Fruit fly (Drosophila melanogaster) whole organism, embryonic: ENCODE data around the gene CG15336.

Source experiments
- Atf-2 ChIP-seq: fragments of 200-800 bp; sonication (Bioruptor generic); optimal IDR thresholded peaks from 2 replicates; lab custom pipeline; 2016; ENCODE audit warnings: missing biosample characterization, missing genetic modification characterization
- Atf3 ChIP-seq: fragments of 200-800 bp; sonication (Bioruptor generic); optimal IDR thresholded peaks from 3 replicates; lab custom pipeline; 2016; ENCODE audit warnings: missing biosample characterization, missing genetic modification characterization
- BEAF-32 ChIP-seq: fragments of 200-800 bp; sonication (Bioruptor generic); optimal IDR thresholded peaks from 3 replicates; lab custom pipeline; 2017; ENCODE audit warnings: missing biosample characterization, missing genetic modification characterization, mild to moderate bottlenecking, moderate library complexity, missing genetic modification reagents
- Bteb2 ChIP-seq: fragments of 200-800 bp; sonication (Bioruptor generic); optimal IDR thresholded peaks from 2 replicates; lab custom pipeline; 2016; ENCODE audit warnings: missing biosample characterization, missing genetic modification characterization
- CG12769 ChIP-seq: fragments of 200-800 bp; sonication (Bioruptor generic); optimal IDR thresholded peaks from 2 replicates; lab custom pipeline; 2019; ENCODE audit warnings: missing biosample characterization, mild to moderate bottlenecking, missing genetic modification characterization, moderate library complexity
- CG14965 ChIP-seq: fragments of 200-800 bp; sonication (Bioruptor generic); optimal IDR thresholded peaks from 2 replicates; lab custom pipeline; 2016; ENCODE audit warnings: missing biosample characterization, missing genetic modification characterization, borderline replicate concordance
- CG16779 ChIP-seq: fragments of 200-800 bp; sonication (Bioruptor generic); IDR thresholded peaks from 2 replicates; pipeline ENCODE4 v1.3.6; 2022; ENCODE audit warnings: missing biosample characterization, missing genetic modification characterization
- CG17328 ChIP-seq: fragments of 200-800 bp; sonication (Bioruptor generic); IDR thresholded peaks from 2 replicates; pipeline ENCODE4 v1.3.6; 2022; ENCODE audit warnings: missing biosample characterization, missing genetic modification characterization
- CG17359 ChIP-seq: fragments of 200-800 bp; sonication (Bioruptor generic); optimal IDR thresholded peaks from 3 replicates; lab custom pipeline; 2018; ENCODE audit warnings: missing biosample characterization, mild to moderate bottlenecking, missing genetic modification characterization, moderate library complexity
- CG17802 ChIP-seq: fragments of 200-800 bp; sonication (Bioruptor generic); optimal IDR thresholded peaks from 2 replicates; lab custom pipeline; 2018; ENCODE audit warnings: missing biosample characterization, mild to moderate bottlenecking, missing genetic modification characterization, moderate library complexity
- CG1832 ChIP-seq: fragments of 200-800 bp; sonication (Bioruptor generic); optimal IDR thresholded peaks from 2 replicates; lab custom pipeline; 2017; ENCODE audit warnings: missing biosample characterization, mild to moderate bottlenecking, missing genetic modification characterization, inconsistent platforms
- CG18476 ChIP-seq: fragments of 200-800 bp; sonication (Bioruptor generic); optimal IDR thresholded peaks from 2 replicates; lab custom pipeline; 2016; ENCODE audit warnings: missing biosample characterization, mild to moderate bottlenecking, missing genetic modification characterization
- CG18599 ChIP-seq: fragments of 200-800 bp; sonication (Bioruptor generic); optimal IDR thresholded peaks from 3 replicates; lab custom pipeline; 2017; ENCODE audit warnings: missing biosample characterization, missing genetic modification characterization, mild to moderate bottlenecking, moderate library complexity, missing genetic modification reagents
- CG3065 ChIP-seq: fragments of 200-800 bp; sonication (Bioruptor generic); optimal IDR thresholded peaks from 2 replicates; lab custom pipeline; 2016; ENCODE audit warnings: missing biosample characterization, missing genetic modification characterization
- CG3281 ChIP-seq: fragments of 200-800 bp; sonication (Bioruptor generic); optimal IDR thresholded peaks from 3 replicates; lab custom pipeline; 2017; ENCODE audit warnings: missing biosample characterization, mild to moderate bottlenecking, missing genetic modification characterization
- CG3407 ChIP-seq: fragments of 200-800 bp; sonication (Bioruptor generic); optimal IDR thresholded peaks from 2 replicates; lab custom pipeline; 2018; ENCODE audit warnings: missing biosample characterization, mild to moderate bottlenecking, missing genetic modification characterization
- CG3995 ChIP-seq: fragments of 200-800 bp; sonication (Bioruptor generic); optimal IDR thresholded peaks from 3 replicates; lab custom pipeline; 2016; ENCODE audit warnings: missing biosample characterization, missing genetic modification characterization
- CG4707 ChIP-seq: fragments of 200-800 bp; sonication (Bioruptor generic); optimal IDR thresholded peaks from 2 replicates; lab custom pipeline; 2018; ENCODE audit warnings: missing biosample characterization, mild to moderate bottlenecking, missing genetic modification characterization, moderate library complexity
- CG5180 ChIP-seq: fragments of 200-800 bp; sonication (Bioruptor generic); optimal IDR thresholded peaks from 3 replicates; lab custom pipeline; 2017; ENCODE audit warnings: missing biosample characterization, missing genetic modification characterization, mild to moderate bottlenecking, moderate library complexity, missing genetic modification reagents
- CG6689 ChIP-seq: fragments of 200-800 bp; sonication (Bioruptor generic); IDR thresholded peaks from 2 replicates; pipeline ENCODE4 v1.3.6; 2022; ENCODE audit warnings: missing biosample characterization, missing genetic modification characterization
- CG8478 ChIP-seq: fragments of >200 bp; optimal IDR thresholded peaks from 2 replicates; lab custom pipeline; 2018
- CG9876 ChIP-seq: fragments of 200-800 bp; sonication (Bioruptor generic); optimal IDR thresholded peaks from 2 replicates; lab custom pipeline; 2016; ENCODE audit warnings: missing biosample characterization, missing genetic modification characterization
- Chrac-16 ChIP-seq: fragments of 200-800 bp; sonication (Bioruptor generic); optimal IDR thresholded peaks from 3 replicates; lab custom pipeline; 2016; ENCODE audit warnings: missing biosample characterization, missing genetic modification characterization
- Ets97D ChIP-seq: fragments of 200-800 bp; sonication (Bioruptor generic); optimal IDR thresholded peaks from 3 replicates; lab custom pipeline; 2016; ENCODE audit warnings: missing biosample characterization, missing genetic modification characterization
- GATAe ChIP-seq: fragments of 200-800 bp; sonication (Bioruptor generic); conservative IDR thresholded peaks from 2 replicates; pipeline ENCODE4 v1.3.6; 2022; ENCODE audit warnings: missing biosample characterization, missing genetic modification characterization
- Hey ChIP-seq: fragments of 200-800 bp; sonication (Bioruptor generic); optimal IDR thresholded peaks from 3 replicates; lab custom pipeline; 2018; ENCODE audit warnings: missing biosample characterization, mild to moderate bottlenecking, missing genetic modification characterization
- Hr3 ChIP-seq: fragments of 200-800 bp; sonication (Bioruptor generic); optimal IDR thresholded peaks from 3 replicates; lab custom pipeline; 2016; ENCODE audit warnings: missing biosample characterization, missing genetic modification characterization
- Myb ChIP-seq: fragments of 200-800 bp; sonication (Bioruptor generic); optimal IDR thresholded peaks from 2 replicates; lab custom pipeline; 2016; ENCODE audit warnings: missing biosample characterization, missing genetic modification characterization
- Ptx1 ChIP-seq: fragments of 200-800 bp; sonication (Bioruptor generic); IDR thresholded peaks from 2 replicates; pipeline ENCODE4 v1.3.6; 2022; ENCODE audit warnings: missing biosample characterization, missing genetic modification characterization
- Ravus ChIP-seq: fragments of 200-800 bp; sonication (Bioruptor generic); IDR thresholded peaks from 2 replicates; pipeline ENCODE4 v1.3.6; 2022; ENCODE audit warnings: missing biosample characterization, missing genetic modification characterization
- Sry-β ChIP-seq: fragments of 200-800 bp; sonication (Bioruptor generic); optimal IDR thresholded peaks from 2 replicates; lab custom pipeline; 2018; ENCODE audit warnings: missing biosample characterization, mild to moderate bottlenecking, missing genetic modification characterization, moderate library complexity
- Ssrp ChIP-seq: fragments of 200-800 bp; sonication (Bioruptor generic); optimal IDR thresholded peaks from 2 replicates; lab custom pipeline; 2018; ENCODE audit warnings: missing biosample characterization, mild to moderate bottlenecking, missing genetic modification characterization, moderate library complexity
- Stat92E ChIP-seq, 3 experiments: fragments of >200 bp in 2 of 3; fragments of 200-800 bp in 1 of 3; sonication (Bioruptor generic) in 1 of 3; optimal IDR thresholded peaks; 2 replicates each; lab custom pipeline; 2017 to 2019; ENCODE audit warnings: missing biosample characterization in 3 of 3, missing genetic modification characterization in 3 of 3, mild to moderate bottlenecking in 1 of 3, moderate library complexity in 1 of 3
- Tbp ChIP-seq: fragments of >200 bp; optimal IDR thresholded peaks from 2 replicates; lab custom pipeline; 2018; ENCODE audit warnings: missing biosample characterization, missing genetic modification characterization
- Usf ChIP-seq: fragments of 200-800 bp; sonication (Bioruptor generic); optimal IDR thresholded peaks from 2 replicates; lab custom pipeline; 2017; ENCODE audit warnings: missing genotype, missing biosample characterization, missing genetic modification characterization
- ap ChIP-seq: fragments of 200-800 bp; sonication (Bioruptor generic); IDR thresholded peaks from 2 replicates; pipeline ENCODE4 v1.3.6; 2022; ENCODE audit warnings: missing biosample characterization, missing genetic modification characterization
- chinmo ChIP-seq: fragments of 200-800 bp; sonication (Bioruptor generic); IDR thresholded peaks from 4 replicates; pipeline ENCODE4 v1.3.6; 2022; ENCODE audit warnings: missing biosample characterization, missing genetic modification characterization; ENCODE audit not compliant: partially characterized antibody
- da ChIP-seq: fragments of 200-800 bp; sonication (Bioruptor generic); optimal IDR thresholded peaks from 2 replicates; lab custom pipeline; 2016; ENCODE audit warnings: missing biosample characterization, missing genetic modification characterization
- dpn ChIP-seq, 2 experiments: fragments of 200-800 bp; sonication (Bioruptor generic); optimal IDR thresholded peaks; 3 replicates each; lab custom pipeline; 2016; ENCODE audit warnings: missing biosample characterization in 2 of 2, missing genetic modification characterization in 2 of 2
- emc ChIP-seq: fragments of 200-800 bp; sonication (Bioruptor generic); optimal IDR thresholded peaks from 2 replicates; lab custom pipeline; 2016; ENCODE audit warnings: missing biosample characterization, missing genetic modification characterization
- gsb-n ChIP-seq: fragments of 200-800 bp; sonication (Bioruptor generic); optimal IDR thresholded peaks from 3 replicates; lab custom pipeline; 2018; ENCODE audit warnings: missing biosample characterization, mild to moderate bottlenecking, missing genetic modification characterization
- gt ChIP-seq: fragments of 200-800 bp; sonication (Bioruptor generic); IDR thresholded peaks from 2 replicates; pipeline ENCODE4 v1.3.6; 2022; ENCODE audit warnings: missing biosample characterization, missing genetic modification characterization
- jigr1 ChIP-seq: fragments of 200-800 bp; sonication (Bioruptor generic); IDR thresholded peaks from 3 replicates; pipeline ENCODE4 v1.3.6; 2022; ENCODE audit warnings: missing biosample characterization, missing genetic modification characterization
- kay ChIP-seq: fragments of 200-800 bp; sonication (Bioruptor generic); optimal IDR thresholded peaks from 2 replicates; lab custom pipeline; 2016; ENCODE audit warnings: missing biosample characterization, missing genetic modification characterization
- pb ChIP-seq: fragments of 200-800 bp; sonication (Bioruptor generic); optimal IDR thresholded peaks from 3 replicates; lab custom pipeline; 2016; ENCODE audit warnings: missing biosample characterization, missing genetic modification characterization
- slou ChIP-seq: fragments of 200-800 bp; sonication (Bioruptor generic); optimal IDR thresholded peaks from 3 replicates; lab custom pipeline; 2016; ENCODE audit warnings: missing biosample characterization, missing genetic modification characterization
- sna ChIP-seq: fragments of 200-800 bp; sonication (Bioruptor generic); IDR thresholded peaks from 2 replicates; pipeline ENCODE4 v1.3.6; 2022; ENCODE audit warnings: missing biosample characterization, missing genetic modification characterization; ENCODE audit not compliant: partially characterized antibody
- unc-4 ChIP-seq: fragments of 200-800 bp; sonication (Bioruptor generic); IDR thresholded peaks from 2 replicates; pipeline ENCODE4 v1.3.6; 2022; ENCODE audit warnings: missing biosample characterization, missing genetic modification characterization; ENCODE audit not compliant: partially characterized antibody
- vvl ChIP-seq: fragments of 200-800 bp; sonication (Bioruptor generic); IDR thresholded peaks from 2 replicates; pipeline ENCODE4 v1.3.6; 2022; ENCODE audit warnings: missing biosample characterization, missing genetic modification characterization

Gene CG15336

DNA sequence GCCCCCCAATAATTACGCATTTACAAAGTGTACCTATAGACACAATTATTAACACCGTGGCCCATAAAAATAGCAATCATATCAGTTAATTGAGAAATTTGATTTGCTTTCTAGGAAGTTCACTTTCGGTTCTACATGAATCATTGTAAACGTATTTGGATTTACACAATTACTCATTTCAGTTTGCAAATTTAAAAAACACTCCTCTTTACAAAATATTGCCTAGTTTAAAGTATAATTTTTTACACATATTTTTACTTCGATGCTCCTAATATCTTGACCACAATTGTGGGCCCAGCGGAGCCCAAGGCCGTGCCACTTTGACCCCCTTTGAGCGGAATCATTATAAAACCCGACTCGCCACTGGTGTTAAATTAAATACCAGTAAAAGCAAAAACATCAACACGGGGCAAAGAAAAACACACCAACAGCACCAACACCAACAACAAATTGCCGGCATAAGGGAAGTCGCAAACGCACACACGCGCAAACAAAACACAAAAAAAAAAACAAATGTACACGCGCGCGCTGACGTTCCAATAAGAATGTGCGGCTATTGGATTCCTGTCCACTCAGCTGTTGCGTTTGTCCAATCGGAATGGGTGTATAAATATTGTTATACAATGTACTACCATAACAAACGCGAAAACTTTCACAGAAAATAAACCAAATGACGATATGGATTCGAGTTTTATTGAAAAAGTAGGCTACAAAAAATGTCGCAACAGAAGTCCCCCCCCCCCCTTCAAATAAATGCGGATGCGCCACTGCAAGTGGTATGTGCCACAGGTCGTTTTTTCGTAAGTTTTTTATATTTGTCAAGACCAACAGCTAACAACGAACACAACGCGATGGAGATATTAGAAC is 33.0 kb upstream of the CG15336 start (continued):
- TF ChIP-seq da (no peak), Bteb2 (GFP tag; lab: Kevin White, UChicago) (peak; percentile 48), CG9876 (GFP tag; lab: Kevin White, UChicago) (no peak), ap (peak; percentile 68; the same call in 1 of the 2 replicates), Usf (no peak), CG3281 (GFP tag; lab: Kevin White, UChicago) (peak; percentile 86), Ssrp (peak; percentile 39), Hr3 (no peak), CG18599 (GFP tag; lab: Kevin White, UChicago) (peak; percentile 84), CG17802 (no peak), CG3065 (GFP tag; lab: Kevin White, UChicago) (no peak), pb (GFP tag; lab: Kevin White, UChicago) (peak; percentile 41), gt (GFP tag; lab: Robert Waterston, UW) (no peak), Atf3 (GFP tag; lab: Kevin White, UChicago) (no peak), CG3407 (GFP tag; lab: Kevin White, UChicago) (no peak), Chrac-16 (GFP tag; lab: Kevin White, UChicago) (peak; percentile 47), CG16779 (GFP tag; lab: Robert Waterston, UW) (no peak), CG8478 (lab: Kevin White, UChicago) (no peak), Myb (GFP tag; lab: Kevin White, UChicago) (peak; percentile 33), slou (no peak), CG12769 (tag; lab: Kevin White, UChicago) (peak; percentile 34), gsb-n (no peak), kay (GFP tag; lab: Kevin White, UChicago) (no peak), chinmo (0 out of 4 replicates have a peak, but pooled peaks have one; percentile 40), CG6689 (GFP tag; lab: Robert Waterston, UW) (peak; percentile 42), vvl (peak; percentile 43; the same call in 1 of the 2 replicates), GATAe (GFP tag; lab: Robert Waterston, UW) (no peak), CG18476 (GFP tag; lab: Kevin White, UChicago) (peak; percentile 22), Ravus (no peak; the same call in 1 of the 2 replicates), jigr1 (no peak), emc (GFP tag; lab: Kevin White, UChicago) (peak; percentile 31), Stat92E (GFP tag; optimal IDR thresholded peaks at IDR 0.05; lab: Kevin White, UChicago) (no peak), BEAF-32 (GFP tag; lab: Kevin White, UChicago) (no peak), sna (GFP tag; lab: Robert Waterston, UW) (no peak), Atf-2 (GFP tag; lab: Kevin White, UChicago) (peak; percentile 25), CG14965 (GFP tag; lab: Kevin White, UChicago) (no peak), dpn (GFP tag; optimal IDR thresholded peaks at IDR 0.05; lab: Kevin White, UChicago) (peak in 1 of 2 experiments; percentile 38), CG5180 (peak; percentile 35), Hey (peak; percentile 19), CG4707 (GFP tag; lab: Kevin White, UChicago) (no peak), Ets97D (GFP tag; lab: Kevin White, UChicago) (no peak), Ptx1 (GFP tag; lab: Robert Waterston, UW) (peak; percentile 51; the same call in 1 of the 2 replicates), CG17359 (tag; lab: Kevin White, UChicago) (peak; percentile 62), CG1832 (GFP tag; lab: Kevin White, UChicago) (no peak), Sry-β (GFP tag; lab: Kevin White, UChicago) (no peak), CG17328 (0 out of 2 replicates have a peak, but pooled peaks have one; percentile 24), Tbp (GFP tag; lab: Kevin White, UChicago) (no peak), unc-4 (GFP tag; lab: Robert Waterston, UW) (no peak), CG3995 (GFP tag; lab: Kevin White, UChicago) (no peak)
